Fruit fly (Drosophila melanogaster) whole organism, embryonic: ENCODE data around the gene synr.

ENCODE experiments used
- C15 ChIP-seq: fragments of 200-800 bp; sonication (Bioruptor generic); IDR thresholded peaks from 3 replicates; pipeline ENCODE4 v1.3.6; 2022; ENCODE audit warnings: missing biosample characterization, missing genetic modification characterization
- CG12236 ChIP-seq: fragments of 200-800 bp; sonication (Bioruptor generic); optimal IDR thresholded peaks from 2 replicates; lab custom pipeline; 2016; ENCODE audit warnings: missing biosample characterization, missing genetic modification characterization
- CG13624 ChIP-seq: fragments of 200-800 bp; sonication (Bioruptor generic); optimal IDR thresholded peaks from 2 replicates; lab custom pipeline; 2016; ENCODE audit warnings: missing biosample characterization, missing genetic modification characterization
- CG14050 ChIP-seq: fragments of 200-800 bp; sonication (Bioruptor generic); IDR thresholded peaks from 3 replicates; pipeline ENCODE4 v1.3.6; 2022; ENCODE audit warnings: missing biosample characterization, missing genetic modification characterization
- CG14710 ChIP-seq: fragments of 200-800 bp; sonication (Bioruptor generic); optimal IDR thresholded peaks from 3 replicates; lab custom pipeline; 2019; ENCODE audit warnings: missing biosample characterization, mild to moderate bottlenecking, missing genetic modification characterization, moderate library complexity
- CG14965 ChIP-seq: fragments of 200-800 bp; sonication (Bioruptor generic); optimal IDR thresholded peaks from 2 replicates; lab custom pipeline; 2016; ENCODE audit warnings: missing biosample characterization, missing genetic modification characterization, borderline replicate concordance
- CG15073 ChIP-seq: fragments of 200-800 bp; sonication (Bioruptor generic); optimal IDR thresholded peaks from 2 replicates; lab custom pipeline; 2016; ENCODE audit warnings: missing biosample characterization, missing genetic modification characterization
- CG15269 ChIP-seq: fragments of 200-800 bp; sonication (Bioruptor generic); optimal IDR thresholded peaks from 2 replicates; lab custom pipeline; 2018; ENCODE audit warnings: missing biosample characterization, mild to moderate bottlenecking, missing genetic modification characterization, moderate library complexity
- CG1603 ChIP-seq: fragments of 200-800 bp; sonication (Bioruptor generic); optimal IDR thresholded peaks from 2 replicates; lab custom pipeline; 2019; ENCODE audit warnings: missing biosample characterization, mild to moderate bottlenecking, missing genetic modification characterization, moderate library complexity
- CG17186 ChIP-seq: fragments of 200-800 bp; sonication (Bioruptor generic); optimal IDR thresholded peaks from 3 replicates; lab custom pipeline; 2017; ENCODE audit warnings: missing biosample characterization, missing genetic modification reagents, missing genetic modification characterization
- CG1792 ChIP-seq: fragments of 200-800 bp; sonication (Bioruptor generic); optimal IDR thresholded peaks from 2 replicates; lab custom pipeline; 2016; ENCODE audit warnings: missing biosample characterization, missing genetic modification characterization
- CG2129 ChIP-seq: fragments of 200-800 bp; sonication (Bioruptor generic); IDR thresholded peaks from 2 replicates; pipeline ENCODE4 v1.3.6; 2022; ENCODE audit warnings: missing biosample characterization, missing genetic modification characterization; ENCODE audit not compliant: partially characterized antibody
- CG3726 ChIP-seq: fragments of 200-800 bp; sonication (Bioruptor generic); IDR thresholded peaks from 3 replicates; pipeline ENCODE4, ENCODE4 v1.3.6; 2022; ENCODE audit warnings: missing biosample characterization, missing genetic modification characterization
- CG3838 ChIP-seq: fragments of 200-800 bp; sonication (Bioruptor generic); optimal IDR thresholded peaks from 3 replicates; lab custom pipeline; 2016; ENCODE audit warnings: missing biosample characterization, missing genetic modification characterization
- CG4282 ChIP-seq: fragments of 200-800 bp; sonication (Bioruptor generic); optimal IDR thresholded peaks from 2 replicates; lab custom pipeline; 2016; ENCODE audit warnings: missing biosample characterization, missing genetic modification characterization
- CG43689 ChIP-seq: fragments of 200-800 bp; sonication (Bioruptor generic); IDR thresholded peaks from 2 replicates; pipeline ENCODE4 v1.3.6; 2022; ENCODE audit warnings: missing biosample characterization, missing genetic modification characterization
- CG6791 ChIP-seq: fragments of 200-800 bp; sonication (Bioruptor generic); IDR thresholded peaks from 3 replicates; pipeline ENCODE4 v1.3.6; 2022; ENCODE audit warnings: missing biosample characterization, missing genetic modification characterization; ENCODE audit not compliant: partially characterized antibody
- CG8281 ChIP-seq: fragments of 200-800 bp; sonication (Bioruptor generic); optimal IDR thresholded peaks from 2 replicates; lab custom pipeline; 2018; ENCODE audit warnings: missing biosample characterization, mild to moderate bottlenecking, missing genetic modification characterization, moderate library complexity
- CG9609 ChIP-seq: fragments of 200-800 bp; sonication (Bioruptor generic); optimal IDR thresholded peaks from 3 replicates; lab custom pipeline; 2016; ENCODE audit warnings: missing biosample characterization, missing genetic modification characterization
- CHES-1-like ChIP-seq: fragments of 200-800 bp; sonication (Bioruptor generic); optimal IDR thresholded peaks from 2 replicates; lab custom pipeline; 2016; ENCODE audit warnings: missing biosample characterization, missing genetic modification characterization
- CrebB ChIP-seq: fragments of 200-800 bp; sonication (Bioruptor generic); optimal IDR thresholded peaks from 3 replicates; lab custom pipeline; 2018; ENCODE audit warnings: missing biosample characterization, mild to moderate bottlenecking, missing genetic modification characterization
- Dad ChIP-seq: fragments of 200-800 bp; sonication (Bioruptor generic); optimal IDR thresholded peaks from 3 replicates; lab custom pipeline; 2016; ENCODE audit warnings: missing biosample characterization, missing genetic modification characterization
- Ets65A ChIP-seq: fragments of 200-800 bp; sonication (Bioruptor generic); peaks from one replicate; lab custom pipeline; 2016; ENCODE audit warnings: missing biosample characterization, missing genetic modification characterization
- Hr51 ChIP-seq, 2 experiments: fragments of 200-800 bp; sonication (Bioruptor generic); optimal IDR thresholded peaks; 2 replicates in 1 of 2; 3 replicates in 1 of 2; lab custom pipeline; 2016 to 2018; ENCODE audit warnings: missing biosample characterization in 2 of 2, missing genetic modification characterization in 2 of 2, mild to moderate bottlenecking in 1 of 2, moderate library complexity in 1 of 2
- MESR4 ChIP-seq: fragments of 200-800 bp; sonication (Bioruptor generic); optimal IDR thresholded peaks from 2 replicates; lab custom pipeline; 2018; ENCODE audit warnings: missing biosample characterization, mild to moderate bottlenecking, missing genetic modification characterization, moderate library complexity
- Mes4 ChIP-seq: fragments of 200-800 bp; sonication (Bioruptor generic); optimal IDR thresholded peaks from 2 replicates; lab custom pipeline; 2016; ENCODE audit warnings: missing biosample characterization, missing genetic modification characterization
- abd-A ChIP-seq: fragments of 200-800 bp; sonication (Bioruptor generic); optimal IDR thresholded peaks from 3 replicates; lab custom pipeline; 2019; ENCODE audit warnings: missing biosample characterization, mild to moderate bottlenecking, missing genetic modification characterization, moderate library complexity
- al ChIP-seq: fragments of 200-800 bp; sonication (Bioruptor generic); IDR thresholded peaks from 2 replicates; pipeline ENCODE4 v1.3.6; 2022; ENCODE audit warnings: missing biosample characterization, missing genetic modification characterization
- bsh ChIP-seq, 2 experiments: fragments of 200-800 bp; sonication (Bioruptor generic); optimal IDR thresholded peaks; 2 replicates each; lab custom pipeline; 2017 to 2018; ENCODE audit warnings: mild to moderate bottlenecking in 2 of 2, missing biosample characterization in 2 of 2, missing genetic modification characterization in 2 of 2, moderate library complexity in 1 of 2
- chn ChIP-seq: fragments of 200-800 bp; sonication (Bioruptor generic); optimal IDR thresholded peaks from 2 replicates; lab custom pipeline; 2016; ENCODE audit warnings: missing biosample characterization, missing genetic modification characterization
- ci ChIP-seq: fragments of 200-800 bp; sonication (Bioruptor generic); IDR thresholded peaks from 3 replicates; pipeline ENCODE4 v1.3.6; 2022; ENCODE audit warnings: missing biosample characterization, missing genetic modification characterization
- dimm ChIP-seq: fragments of 200-800 bp; sonication (Bioruptor generic); IDR thresholded peaks from 2 replicates; pipeline ENCODE4 v1.3.6; 2022; ENCODE audit warnings: missing biosample characterization, missing genetic modification characterization
- dmrt11E ChIP-seq: fragments of 200-800 bp; sonication (Bioruptor generic); optimal IDR thresholded peaks from 3 replicates; lab custom pipeline; 2018; ENCODE audit warnings: missing biosample characterization, mild to moderate bottlenecking, missing genetic modification characterization, moderate library complexity
- dmrt99B ChIP-seq: fragments of 200-800 bp; sonication (Bioruptor generic); optimal IDR thresholded peaks from 2 replicates; lab custom pipeline; 2018; ENCODE audit warnings: missing biosample characterization, mild to moderate bottlenecking, missing genetic modification characterization, moderate library complexity
- en ChIP-seq: fragments of 200-800 bp; sonication (Bioruptor generic); optimal IDR thresholded peaks from 2 replicates; lab custom pipeline; 2016; ENCODE audit warnings: missing biosample characterization, missing genetic modification characterization
- knrl ChIP-seq: fragments of 200-800 bp; sonication (Bioruptor generic); IDR thresholded peaks from 3 replicates; pipeline ENCODE4 v1.3.6; 2022; ENCODE audit warnings: missing biosample characterization, missing genetic modification characterization; ENCODE audit not compliant: partially characterized antibody
- maf-S ChIP-seq: fragments of 200-800 bp; sonication (Bioruptor generic); optimal IDR thresholded peaks from 2 replicates; lab custom pipeline; 2016; ENCODE audit warnings: missing biosample characterization, missing genetic modification characterization
- nmo ChIP-seq: fragments of 200-800 bp; sonication (Bioruptor generic); optimal IDR thresholded peaks from 2 replicates; lab custom pipeline; 2018; ENCODE audit warnings: missing biosample characterization, mild to moderate bottlenecking, missing genetic modification characterization, moderate library complexity
- onecut ChIP-seq: fragments of 200-800 bp; sonication (Bioruptor generic); IDR thresholded peaks from 2 replicates; pipeline ENCODE4 v1.3.6; 2022; ENCODE audit warnings: missing biosample characterization, missing genetic modification characterization
- pnt ChIP-seq: fragments of 200-800 bp; sonication (Bioruptor generic); optimal IDR thresholded peaks from 3 replicates; lab custom pipeline; 2016; ENCODE audit warnings: missing biosample characterization, missing genetic modification characterization
- pum ChIP-seq: fragments of 200-800 bp; sonication (Bioruptor generic); optimal IDR thresholded peaks from 2 replicates; lab custom pipeline; 2016; ENCODE audit warnings: missing biosample characterization, missing genetic modification characterization
- pzg ChIP-seq: fragments of 200-800 bp; sonication (Bioruptor generic); optimal IDR thresholded peaks from 3 replicates; lab custom pipeline; 2018; ENCODE audit warnings: missing biosample characterization, mild to moderate bottlenecking, missing genetic modification characterization, moderate library complexity
- sim ChIP-seq: fragments of 200-800 bp; sonication (Bioruptor generic); IDR thresholded peaks from 2 replicates; pipeline ENCODE4 v1.3.6; 2022; ENCODE audit warnings: missing biosample characterization, missing genetic modification characterization
- sr ChIP-seq: fragments of 200-800 bp; sonication (Bioruptor generic); IDR thresholded peaks from 3 replicates; pipeline ENCODE4 v1.3.6; 2022; ENCODE audit warnings: missing biosample characterization, missing genetic modification characterization
- tap ChIP-seq: fragments of 200-800 bp; optimal IDR thresholded peaks from 3 replicates; lab custom pipeline; 2019; ENCODE audit warnings: missing biosample characterization, mild to moderate bottlenecking, missing genetic modification characterization, moderate library complexity
- tgo ChIP-seq: fragments of 200-800 bp; sonication (Bioruptor generic); IDR thresholded peaks from 3 replicates; pipeline ENCODE4 v1.3.6; 2022; ENCODE audit warnings: missing biosample characterization, missing genetic modification characterization
- tin ChIP-seq: fragments of 200-800 bp; sonication (Bioruptor generic); optimal IDR thresholded peaks from 3 replicates; lab custom pipeline; 2016; ENCODE audit warnings: missing biosample characterization, missing genetic modification characterization
- unc-4 ChIP-seq: fragments of 200-800 bp; sonication (Bioruptor generic); IDR thresholded peaks from 2 replicates; pipeline ENCODE4 v1.3.6; 2022; ENCODE audit warnings: missing biosample characterization, missing genetic modification characterization; ENCODE audit not compliant: partially characterized antibody
- zen2 ChIP-seq: fragments of 200-800 bp; sonication (Bioruptor generic); IDR thresholded peaks from 3 replicates; pipeline ENCODE4 v1.3.6; 2022; ENCODE audit warnings: missing biosample characterization, missing genetic modification characterization; ENCODE audit not compliant: partially characterized antibody

synr gene

dm6 chr2L:4981278-4981966 lies 38.9 kb downstream of the synr start, which contains the start of the genes CG8892 and CG34126 (continued):
- peak; percentile 98 for TF ChIP-seq chn (GFP tag; lab: Kevin White, UChicago)
- TF ChIP-seq C15 (GFP tag; lab: Robert Waterston, UW): peak; percentile 89
- peak; percentile 87 for TF ChIP-seq onecut
- peak; percentile 93 for TF ChIP-seq CG1792 (GFP tag; lab: Kevin White, UChicago)
- peak; percentile 95 for TF ChIP-seq CG17186 (GFP tag; lab: Kevin White, UChicago)
- TF ChIP-seq bsh (GFP tag; optimal IDR thresholded peaks at IDR 0.05; lab: Kevin White, UChicago): peak; percentile 75 to 94
- peak; percentile 92 for TF ChIP-seq CrebB (tag; lab: Kevin White, UChicago)
- TF ChIP-seq dmrt99B: peak; percentile 95
- TF ChIP-seq CHES-1-like (GFP tag; lab: Kevin White, UChicago): peak; percentile 96
- peak; percentile 99 for TF ChIP-seq pum (GFP tag; lab: Kevin White, UChicago)
- peak; percentile 92; the same call in 2 of the 3 replicates for TF ChIP-seq CG3726 (GFP tag; lab: Robert Waterston, UW)
- peak; percentile 89 for TF ChIP-seq CG14050 (GFP tag; lab: Robert Waterston, UW)
- TF ChIP-seq tgo (GFP tag; lab: Robert Waterston, UW): peak; percentile 97
- TF ChIP-seq CG14965: peak; percentile 61
- peak; percentile 96 for TF ChIP-seq CG13624 (GFP tag; lab: Kevin White, UChicago)
- TF ChIP-seq CG2129 (GFP tag; lab: Robert Waterston, UW): no peak
- peak; percentile 82 for TF ChIP-seq dimm (GFP tag; lab: Robert Waterston, UW)
- TF ChIP-seq Hr51 (GFP tag; optimal IDR thresholded peaks at IDR 0.05; lab: Kevin White, UChicago): peak; percentile 95 to 98
- peak; percentile 97 for TF ChIP-seq pnt (GFP tag; lab: Kevin White, UChicago)
- no peak for TF ChIP-seq zen2 (GFP tag; lab: Robert Waterston, UW)
- peak; percentile 96 for TF ChIP-seq CG15269
- peak; percentile 96 for TF ChIP-seq dmrt11E (tag; lab: Kevin White, UChicago)
- peak; percentile 89 for TF ChIP-seq CG43689
- peak; percentile 98 for TF ChIP-seq nmo
- TF ChIP-seq tap (tag; lab: Kevin White, UChicago): peak; percentile 89
- TF ChIP-seq sim (GFP tag; lab: Robert Waterston, UW): peak; percentile 87
- 0 out of 2 replicates have a peak, but pooled peaks have one; percentile 27 for TF ChIP-seq unc-4
- peak; percentile 87 for TF ChIP-seq CG8281 (tag; lab: Kevin White, UChicago)
- 0 out of 3 replicates have a peak, but pooled peaks have one; percentile 19 for TF ChIP-seq CG6791 (GFP tag; lab: Robert Waterston, UW)
- TF ChIP-seq CG15073 (GFP tag; lab: Kevin White, UChicago): peak; percentile 84
- TF ChIP-seq en: peak; percentile 91
- peak; percentile 97 for TF ChIP-seq al (GFP tag; lab: Robert Waterston, UW)
- TF ChIP-seq CG14710 (tag; lab: Kevin White, UChicago): peak; percentile 98
- TF ChIP-seq abd-A (tag; lab: Kevin White, UChicago): peak; percentile 89
- peak; percentile 96 for TF ChIP-seq Dad (GFP tag; lab: Kevin White, UChicago)
- peak; percentile 58; the same call in 2 of the 3 replicates for TF ChIP-seq sr (GFP tag; lab: Robert Waterston, UW)
- peak; percentile 84 for TF ChIP-seq pzg (GFP tag; lab: Kevin White, UChicago)
- peak; percentile 66 for TF ChIP-seq MESR4 (GFP tag; lab: Kevin White, UChicago)
- TF ChIP-seq knrl (GFP tag; lab: Robert Waterston, UW): peak; percentile 55
- peak; percentile 87 for TF ChIP-seq Mes4 (GFP tag; lab: Kevin White, UChicago)
- TF ChIP-seq Ets65A (GFP tag; lab: Kevin White, UChicago): peak; percentile 100
- peak; percentile 87 for TF ChIP-seq CG12236 (GFP tag; lab: Kevin White, UChicago)
- peak; percentile 96 for TF ChIP-seq maf-S (GFP tag; lab: Kevin White, UChicago)
- TF ChIP-seq CG4282 (GFP tag; lab: Kevin White, UChicago): peak; percentile 88
- TF ChIP-seq CG1603 (tag; lab: Kevin White, UChicago): peak; percentile 85
- TF ChIP-seq ci (GFP tag; lab: Robert Waterston, UW): peak; percentile 89
- peak; percentile 97 for TF ChIP-seq CG9609 (GFP tag; lab: Kevin White, UChicago)
- TF ChIP-seq tin (GFP tag; lab: Kevin White, UChicago): peak; percentile 99
- TF ChIP-seq CG3838: peak; percentile 87
